Fruit fly (Drosophila melanogaster): ENCODE measurements around the gene CG7632.

DNA sequence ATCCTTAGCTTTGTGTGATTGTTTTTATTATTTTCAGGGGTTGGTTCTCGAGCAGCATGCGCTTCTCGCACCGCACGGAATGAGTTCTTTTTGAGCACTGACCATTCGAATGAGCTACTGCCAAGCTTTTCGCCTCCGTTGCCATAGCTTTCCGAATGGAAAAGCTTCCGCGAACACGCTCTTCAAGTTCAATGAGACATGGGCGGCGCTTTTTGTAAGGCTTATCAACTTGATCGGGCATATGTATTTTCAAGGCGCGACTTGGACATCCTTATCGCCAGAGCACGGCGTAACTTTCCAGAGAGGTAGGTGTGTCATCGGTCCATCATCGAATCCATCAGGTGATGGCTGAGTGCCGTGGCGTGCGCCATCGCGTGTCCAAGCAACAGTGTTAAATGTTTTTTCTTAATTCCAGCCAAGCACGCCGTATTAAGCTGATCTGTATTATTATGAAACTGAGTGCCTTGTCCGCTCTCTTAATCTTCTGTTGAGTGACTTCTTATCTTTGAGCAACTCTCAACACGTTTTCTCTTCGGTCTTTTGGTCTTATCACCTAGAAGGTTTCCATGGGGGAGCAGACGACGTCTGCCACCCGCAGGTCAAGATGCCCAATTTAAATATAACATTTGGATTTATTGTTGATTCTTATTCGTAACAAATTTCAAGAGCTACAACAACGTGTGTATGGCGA lies 24.5 kb upstream of the CG7632 start, which contains the start of gene AcCoAS:
- no peak for TF ChIP-seq run (tag; optimal IDR thresholded peaks at IDR 0.05)
- peak; percentile 34 for TF ChIP-seq CG10274 (GFP tag; optimal IDR thresholded peaks at IDR 0.05)
- peak; percentile 46; the same call in 1 of the 2 replicates for TF ChIP-seq sob (GFP tag; IDR thresholded peaks at IDR 0.05)
- peak; percentile 14 for TF ChIP-seq CG6254 (GFP tag; optimal IDR thresholded peaks at IDR 0.05)
- TF ChIP-seq sisA (GFP tag; IDR thresholded peaks at IDR 0.05) = no peak
- TF ChIP-seq CG1529 (GFP tag; optimal IDR thresholded peaks at IDR 0.05) = no peak
- TF ChIP-seq gsb-n (tag; optimal IDR thresholded peaks at IDR 0.05) = no peak
- no peak for TF ChIP-seq Oaz (GFP tag; IDR thresholded peaks at IDR 0.05)
- no peak for TF ChIP-seq CG4820 (GFP tag; optimal IDR thresholded peaks at IDR 0.05)
- no peak for TF ChIP-seq Chrac-16 (GFP tag; optimal IDR thresholded peaks at IDR 0.05)
- TF ChIP-seq CG13775 (GFP tag; optimal IDR thresholded peaks at IDR 0.05) = no peak
- TF ChIP-seq CG12659 (GFP tag; optimal IDR thresholded peaks at IDR 0.05) = peak; percentile 44
- peak; percentile 91 for TF ChIP-seq grn (GFP tag; optimal IDR thresholded peaks at IDR 0.05)
